Fruit fly (Drosophila melanogaster) whole organism, embryonic: ENCODE results near the gene Tep4.

Source experiments
- Ada2b ChIP-seq: fragments of 200-800 bp; sonication (Bioruptor generic); IDR thresholded peaks from 2 replicates; pipeline ENCODE4 v1.3.6; 2022; ENCODE audit warnings: missing biosample characterization, missing genetic modification characterization
- Asciz ChIP-seq: fragments of 200-800 bp; sonication (Bioruptor generic); optimal IDR thresholded peaks from 2 replicates; lab custom pipeline; 2017; ENCODE audit warnings: missing biosample characterization, mild to moderate bottlenecking, missing genetic modification characterization, missing genetic modification reagents
- BtbVII ChIP-seq: fragments of 200-800 bp; sonication (Bioruptor generic); optimal IDR thresholded peaks from 3 replicates; lab custom pipeline; 2017; ENCODE audit warnings: missing biosample characterization, mild to moderate bottlenecking, missing genetic modification characterization
- C15 ChIP-seq: fragments of 200-800 bp; sonication (Bioruptor generic); IDR thresholded peaks from 3 replicates; pipeline ENCODE4 v1.3.6; 2022; ENCODE audit warnings: missing biosample characterization, missing genetic modification characterization
- CG13287 ChIP-seq: fragments of 200-800 bp; sonication (Bioruptor generic); IDR thresholded peaks from 2 replicates; pipeline ENCODE4 v1.3.6; 2022; ENCODE audit warnings: missing biosample characterization, missing genetic modification characterization; ENCODE audit not compliant: partially characterized antibody
- CG13894 ChIP-seq: fragments of 200-800 bp; sonication (Bioruptor generic); optimal IDR thresholded peaks from 3 replicates; lab custom pipeline; 2018; ENCODE audit warnings: missing biosample characterization, mild to moderate bottlenecking, missing genetic modification characterization, moderate library complexity
- CG14710 ChIP-seq: fragments of 200-800 bp; sonication (Bioruptor generic); optimal IDR thresholded peaks from 3 replicates; lab custom pipeline; 2019; ENCODE audit warnings: missing biosample characterization, mild to moderate bottlenecking, missing genetic modification characterization, moderate library complexity
- CG15479 ChIP-seq: fragments of 200-800 bp; sonication (Bioruptor generic); optimal IDR thresholded peaks from 3 replicates; lab custom pipeline; 2019; ENCODE audit warnings: missing biosample characterization, mild to moderate bottlenecking, missing genetic modification characterization, moderate library complexity
- CG15601 ChIP-seq: fragments of 200-800 bp; sonication (Bioruptor generic); optimal IDR thresholded peaks from 3 replicates; lab custom pipeline; 2019; ENCODE audit warnings: missing biosample characterization, mild to moderate bottlenecking, missing genetic modification characterization, moderate library complexity
- CG17912 ChIP-seq: fragments of 200-800 bp; sonication (Bioruptor generic); optimal IDR thresholded peaks from 2 replicates; lab custom pipeline; 2018; ENCODE audit warnings: missing biosample characterization, mild to moderate bottlenecking, missing genetic modification characterization
- CG30403 ChIP-seq: fragments of 200-800 bp; sonication (Bioruptor generic); optimal IDR thresholded peaks from 3 replicates; lab custom pipeline; 2016; ENCODE audit warnings: missing biosample characterization, missing genetic modification characterization
- CG31365 ChIP-seq: fragments of 200-800 bp; sonication (Bioruptor generic); optimal IDR thresholded peaks from 2 replicates; lab custom pipeline; 2018; ENCODE audit warnings: missing biosample characterization, mild to moderate bottlenecking, missing genetic modification characterization
- CG3281 ChIP-seq: fragments of 200-800 bp; sonication (Bioruptor generic); optimal IDR thresholded peaks from 3 replicates; lab custom pipeline; 2017; ENCODE audit warnings: missing biosample characterization, mild to moderate bottlenecking, missing genetic modification characterization
- CG3407 ChIP-seq: fragments of 200-800 bp; sonication (Bioruptor generic); optimal IDR thresholded peaks from 2 replicates; lab custom pipeline; 2018; ENCODE audit warnings: missing biosample characterization, mild to moderate bottlenecking, missing genetic modification characterization
- CG3995 ChIP-seq: fragments of 200-800 bp; sonication (Bioruptor generic); optimal IDR thresholded peaks from 3 replicates; lab custom pipeline; 2016; ENCODE audit warnings: missing biosample characterization, missing genetic modification characterization
- CG42726 ChIP-seq: fragments of 200-800 bp; sonication (Bioruptor generic); IDR thresholded peaks from 2 replicates; pipeline ENCODE4 v1.3.6; 2022; ENCODE audit warnings: missing biosample characterization, missing genetic modification characterization; ENCODE audit not compliant: partially characterized antibody
- CG4424 ChIP-seq: fragments of 200-800 bp; sonication (Bioruptor generic); optimal IDR thresholded peaks from 3 replicates; lab custom pipeline; 2016; ENCODE audit warnings: missing biosample characterization, missing genetic modification characterization
- CG7987 ChIP-seq: fragments of 200-800 bp; sonication (Bioruptor generic); optimal IDR thresholded peaks from 2 replicates; lab custom pipeline; 2018; ENCODE audit warnings: missing biosample characterization, mild to moderate bottlenecking, missing genetic modification characterization, moderate library complexity
- CG9609 ChIP-seq: fragments of 200-800 bp; sonication (Bioruptor generic); optimal IDR thresholded peaks from 3 replicates; lab custom pipeline; 2016; ENCODE audit warnings: missing biosample characterization, missing genetic modification characterization
- D19A ChIP-seq: fragments of 200-800 bp; optimal IDR thresholded peaks from 3 replicates; lab custom pipeline; 2019; ENCODE audit warnings: missing biosample characterization, mild to moderate bottlenecking, missing genetic modification characterization, moderate library complexity
- Deaf1 ChIP-seq: fragments of 200-800 bp; optimal IDR thresholded peaks from 3 replicates; lab custom pipeline; 2019; ENCODE audit warnings: missing biosample characterization, mild to moderate bottlenecking, missing genetic modification characterization, moderate library complexity
- Ets97D ChIP-seq: fragments of 200-800 bp; sonication (Bioruptor generic); optimal IDR thresholded peaks from 3 replicates; lab custom pipeline; 2016; ENCODE audit warnings: missing biosample characterization, missing genetic modification characterization
- GATAe ChIP-seq: fragments of 200-800 bp; sonication (Bioruptor generic); conservative IDR thresholded peaks from 2 replicates; pipeline ENCODE4 v1.3.6; 2022; ENCODE audit warnings: missing biosample characterization, missing genetic modification characterization
- Gsc ChIP-seq: fragments of 200-800 bp; sonication (Bioruptor generic); IDR thresholded peaks from 2 replicates; pipeline ENCODE4 v1.3.6; 2022; ENCODE audit warnings: missing biosample characterization, missing genetic modification characterization
- Mrtf ChIP-seq: fragments of 200-800 bp; sonication (Bioruptor generic); IDR thresholded peaks from 3 replicates; pipeline ENCODE4 v1.3.6; 2022; ENCODE audit warnings: missing biosample characterization, missing genetic modification characterization
- NC2β ChIP-seq: fragments of 200-800 bp; sonication (Bioruptor generic); optimal IDR thresholded peaks from 2 replicates; lab custom pipeline; 2016; ENCODE audit warnings: missing biosample characterization, missing genetic modification characterization
- Six4 ChIP-seq: fragments of 200-800 bp; sonication (Bioruptor generic); optimal IDR thresholded peaks from 2 replicates; lab custom pipeline; 2016; ENCODE audit warnings: missing biosample characterization, missing genetic modification characterization
- Ssrp ChIP-seq: fragments of 200-800 bp; sonication (Bioruptor generic); optimal IDR thresholded peaks from 2 replicates; lab custom pipeline; 2018; ENCODE audit warnings: missing biosample characterization, mild to moderate bottlenecking, missing genetic modification characterization, moderate library complexity
- Xrp1 ChIP-seq: fragments of 200-800 bp; sonication (Bioruptor generic); IDR thresholded peaks from 2 replicates; pipeline ENCODE4 v1.3.6; 2022; ENCODE audit warnings: missing biosample characterization, missing genetic modification characterization
- YL-1 ChIP-seq: fragments of 200-800 bp; sonication (Bioruptor generic); optimal IDR thresholded peaks from 3 replicates; lab custom pipeline; 2017; ENCODE audit warnings: missing biosample characterization, mild to moderate bottlenecking, missing genetic modification characterization
- bcd ChIP-seq: fragments of 200-800 bp; sonication (Bioruptor generic); optimal IDR thresholded peaks from 2 replicates; lab custom pipeline; 2017; ENCODE audit warnings: missing biosample characterization, mild to moderate bottlenecking, missing genetic modification characterization
- cg ChIP-seq: fragments of 200-800 bp; sonication (Bioruptor generic); optimal IDR thresholded peaks from 3 replicates; lab custom pipeline; 2019; ENCODE audit warnings: missing biosample characterization, mild to moderate bottlenecking, missing genetic modification characterization, moderate library complexity
- cwo ChIP-seq: fragments of 200-800 bp; sonication (Bioruptor generic); optimal IDR thresholded peaks from 3 replicates; lab custom pipeline; 2017; ENCODE audit warnings: missing biosample characterization, missing genetic modification characterization, mild to moderate bottlenecking, moderate library complexity, missing genetic modification reagents
- ems ChIP-seq: fragments of 200-800 bp; sonication (Bioruptor generic); optimal IDR thresholded peaks from 3 replicates; lab custom pipeline; 2016; ENCODE audit warnings: missing biosample characterization, missing genetic modification characterization
- ewg ChIP-seq: fragments of 200-800 bp; sonication (Bioruptor generic); optimal IDR thresholded peaks from 3 replicates; lab custom pipeline; 2017; ENCODE audit warnings: mild to moderate bottlenecking, missing biosample characterization, missing genetic modification reagents, missing genetic modification characterization
- h ChIP-seq: fragments of >200 bp; optimal IDR thresholded peaks from 2 replicates; lab custom pipeline; 2017
- ham ChIP-seq: fragments of 200-800 bp; sonication (Bioruptor generic); IDR thresholded peaks from 2 replicates; pipeline ENCODE4 v1.3.6; 2022; ENCODE audit warnings: missing biosample characterization, missing genetic modification characterization
- hbn ChIP-seq: fragments of 200-800 bp; sonication (Bioruptor generic); IDR thresholded peaks from 2 replicates; pipeline ENCODE4 v1.3.6; 2022; ENCODE audit warnings: missing biosample characterization, missing genetic modification characterization; ENCODE audit not compliant: partially characterized antibody
- kay ChIP-seq: fragments of 200-800 bp; sonication (Bioruptor generic); optimal IDR thresholded peaks from 2 replicates; lab custom pipeline; 2016; ENCODE audit warnings: missing biosample characterization, missing genetic modification characterization
- mam ChIP-seq: fragments of 200-800 bp; sonication (Bioruptor generic); optimal IDR thresholded peaks from 3 replicates; lab custom pipeline; 2016; ENCODE audit warnings: missing biosample characterization, missing genetic modification characterization
- nau ChIP-seq: fragments of 200-800 bp; sonication (Bioruptor generic); optimal IDR thresholded peaks from 3 replicates; lab custom pipeline; 2017; ENCODE audit warnings: missing biosample characterization, mild to moderate bottlenecking, missing genetic modification characterization, missing genetic modification reagents
- nerfin-1 ChIP-seq: fragments of 200-800 bp; sonication (Bioruptor generic); optimal IDR thresholded peaks from 3 replicates; lab custom pipeline; 2019; ENCODE audit warnings: missing biosample characterization, mild to moderate bottlenecking, missing genetic modification characterization, moderate library complexity
- oc ChIP-seq: fragments of 200-800 bp; sonication (Bioruptor generic); optimal IDR thresholded peaks from 2 replicates; lab custom pipeline; 2018; ENCODE audit warnings: missing biosample characterization, mild to moderate bottlenecking, missing genetic modification characterization, moderate library complexity
- org-1 ChIP-seq: fragments of 200-800 bp; sonication (Bioruptor generic); optimal IDR thresholded peaks from 2 replicates; lab custom pipeline; 2017; ENCODE audit warnings: missing biosample characterization, missing genetic modification characterization
- prd ChIP-seq, 3 experiments: fragments of >200 bp in 2 of 3; fragments of 200-800 bp in 1 of 3; sonication (Bioruptor generic) in 1 of 3; optimal IDR thresholded peaks in 2 of 3; IDR thresholded peaks in 1 of 3; 2 replicates in 2 of 3; 3 replicates in 1 of 3; pipeline versions ENCODE4 v1.3.6 to Lab custom; 2017 to 2022; ENCODE audit warnings: missing biosample characterization in 1 of 3, missing genetic modification characterization in 1 of 3
- psq ChIP-seq: fragments of 200-800 bp; sonication (Bioruptor generic); optimal IDR thresholded peaks from 2 replicates; lab custom pipeline; 2017; ENCODE audit warnings: missing biosample characterization, missing genetic modification characterization
- salm ChIP-seq: fragments of 200-800 bp; sonication (Bioruptor generic); optimal IDR thresholded peaks from 2 replicates; lab custom pipeline; 2018; ENCODE audit warnings: missing biosample characterization, mild to moderate bottlenecking, missing genetic modification characterization
- sd ChIP-seq: fragments of 200-800 bp; sonication (Bioruptor generic); optimal IDR thresholded peaks from 3 replicates; lab custom pipeline; 2018; ENCODE audit warnings: missing biosample characterization, mild to moderate bottlenecking, missing genetic modification characterization, moderate library complexity
- stc ChIP-seq: fragments of 200-800 bp; sonication (Bioruptor generic); IDR thresholded peaks from 2 replicates; pipeline ENCODE4 v1.3.6; 2022; ENCODE audit warnings: missing biosample characterization, missing genetic modification characterization
- vfl ChIP-seq: fragments of 200-800 bp; sonication (Bioruptor generic); optimal IDR thresholded peaks from 2 replicates; lab custom pipeline; 2016; ENCODE audit warnings: missing biosample characterization, missing genetic modification characterization
- zen ChIP-seq: fragments of 200-800 bp; sonication (Bioruptor generic); optimal IDR thresholded peaks from 3 replicates; lab custom pipeline; 2018; ENCODE audit warnings: missing biosample characterization, mild to moderate bottlenecking, missing genetic modification characterization, moderate library complexity

The Tep4 gene

DNA sequence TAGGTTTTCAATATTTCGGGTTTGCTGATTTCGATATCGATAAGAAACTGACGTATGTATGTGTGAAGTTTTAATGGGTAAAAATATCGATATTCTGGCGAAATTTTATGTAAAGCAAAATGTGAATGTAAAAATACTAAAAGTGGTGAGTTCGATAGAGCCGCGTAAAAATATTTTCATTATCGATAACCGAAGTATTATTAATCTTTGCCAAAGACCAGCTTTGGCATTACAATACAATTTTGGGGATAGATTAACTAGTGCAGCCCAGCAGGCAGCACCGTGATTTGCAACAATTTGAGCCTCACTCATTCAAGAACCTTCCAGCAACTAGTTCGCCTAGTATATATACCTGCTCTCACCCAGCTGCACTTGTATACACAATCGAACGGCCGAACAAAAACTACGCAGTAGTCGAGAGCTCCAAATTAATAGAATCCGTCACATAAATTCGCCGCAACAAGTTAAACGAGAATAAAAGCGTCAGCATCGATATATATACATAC is 6.0 kb upstream of the Tep4 start (continued):
- TF ChIP-seq CG17912 (GFP tag; lab: Kevin White, UChicago): no peak
- TF ChIP-seq ewg: no peak
- TF ChIP-seq nau (GFP tag; lab: Kevin White, UChicago): no peak
- TF ChIP-seq cg (GFP tag; lab: Kevin White, UChicago): peak; percentile 72
- TF ChIP-seq CG14710 (tag; lab: Kevin White, UChicago): peak; percentile 30
- no peak for TF ChIP-seq Ada2b (GFP tag; lab: Robert Waterston, UW)
- TF ChIP-seq C15 (GFP tag; lab: Robert Waterston, UW): no peak
- no peak for TF ChIP-seq NC2β (GFP tag; lab: Kevin White, UChicago)
- TF ChIP-seq sd: peak; percentile 50
- TF ChIP-seq CG3407 (GFP tag; lab: Kevin White, UChicago): no peak
- TF ChIP-seq CG31365: no peak
- no peak for TF ChIP-seq CG4424
- peak; percentile 99 for TF ChIP-seq CG3995 (GFP tag; lab: Kevin White, UChicago)
- TF ChIP-seq Asciz (GFP tag; lab: Kevin White, UChicago): no peak
- no peak for TF ChIP-seq vfl (GFP tag; lab: Kevin White, UChicago)
- no peak for TF ChIP-seq CG9609 (GFP tag; lab: Kevin White, UChicago)
- peak; percentile 28 for TF ChIP-seq CG13894 (tag; lab: Kevin White, UChicago)
- no peak for TF ChIP-seq CG3281
- TF ChIP-seq Xrp1 (GFP tag; lab: Robert Waterston, UW): no peak
- no peak for TF ChIP-seq h
- TF ChIP-seq mam (GFP tag; lab: Kevin White, UChicago): no peak
- TF ChIP-seq prd (optimal IDR thresholded peaks at IDR 0.05; lab: Kevin White, UChicago): no peak
- no peak for TF ChIP-seq prd (GFP tag; IDR thresholded peaks at IDR 0.05; lab: Robert Waterston, UW)
- TF ChIP-seq kay: no peak
- TF ChIP-seq Ets97D (GFP tag; lab: Kevin White, UChicago): peak; percentile 10
- no peak for TF ChIP-seq Mrtf (GFP tag; lab: Robert Waterston, UW)
- no peak for TF ChIP-seq CG30403 (GFP tag; lab: Kevin White, UChicago)
- peak; percentile 18 for TF ChIP-seq BtbVII
- no peak for TF ChIP-seq psq
- TF ChIP-seq ham (GFP tag; lab: Robert Waterston, UW): no peak
- TF ChIP-seq CG15479 (GFP tag; lab: Kevin White, UChicago): no peak
- TF ChIP-seq cwo (GFP tag; lab: Kevin White, UChicago): no peak
- peak; percentile 84 for TF ChIP-seq hbn (GFP tag; lab: Robert Waterston, UW)
- no peak for TF ChIP-seq org-1 (GFP tag; lab: Kevin White, UChicago)
- peak; percentile 96 for TF ChIP-seq CG13287 (GFP tag; lab: Robert Waterston, UW)
- TF ChIP-seq bcd (GFP tag; lab: Kevin White, UChicago): no peak
- TF ChIP-seq CG42726 (GFP tag; lab: Robert Waterston, UW): no peak
- no peak for TF ChIP-seq Gsc (GFP tag; lab: Robert Waterston, UW)
- peak; percentile 82 for TF ChIP-seq CG15601 (tag; lab: Kevin White, UChicago)
- TF ChIP-seq zen (tag; lab: Kevin White, UChicago): peak; percentile 8
- peak; percentile 63 for TF ChIP-seq nerfin-1
- TF ChIP-seq Deaf1 (tag; lab: Kevin White, UChicago): no peak
- no peak for TF ChIP-seq Ssrp (tag; lab: Kevin White, UChicago)
- TF ChIP-seq salm: no peak
- TF ChIP-seq Six4 (GFP tag; lab: Kevin White, UChicago): no peak
- no peak for TF ChIP-seq stc
- TF ChIP-seq YL-1 (GFP tag; lab: Kevin White, UChicago): peak; percentile 78
- no peak for TF ChIP-seq ems
- TF ChIP-seq D19A (tag; lab: Kevin White, UChicago): no peak
- TF ChIP-seq CG7987 (GFP tag; lab: Kevin White, UChicago): no peak
- TF ChIP-seq GATAe (GFP tag; lab: Robert Waterston, UW): no peak
- peak; percentile 71 for TF ChIP-seq oc
